Fruit fly (Drosophila melanogaster): ENCODE data around the gene Rpt2.

The Rpt2 gene

dm6 chr3R:23939921-23940839 is 8.8 kb upstream of the Rpt2 start (continued):
- TF ChIP-seq z (GFP tag; IDR thresholded peaks at IDR 0.05) (peak; percentile 64; the same call in 2 of the 3 replicates), NC2β (GFP tag; optimal IDR thresholded peaks at IDR 0.05) (peak; percentile 81), CG2875 (GFP tag; optimal IDR thresholded peaks at IDR 0.05) (peak; percentile 97), HLH4C (GFP tag; IDR thresholded peaks at IDR 0.05; ENCODE audit: partially characterized antibody) (no peak), nom (GFP tag; optimal IDR thresholded peaks at IDR 0.05) (peak; percentile 11), CG34376 (GFP tag; optimal IDR thresholded peaks at IDR 0.05) (peak; percentile 72), CG15011 (GFP tag; optimal IDR thresholded peaks at IDR 0.05) (peak; percentile 84), CG34224 (GFP tag; IDR thresholded peaks at IDR 0.05; ENCODE audit: partially characterized antibody) (0 out of 3 replicates have a peak, but pooled peaks have one; percentile 21), Six4 (GFP tag; optimal IDR thresholded peaks at IDR 0.05) (peak; percentile 68), hbn (GFP tag; IDR thresholded peaks at IDR 0.05; ENCODE audit: partially characterized antibody) (no peak), caup (GFP tag; optimal IDR thresholded peaks at IDR 0.05; ENCODE audit: severe bottlenecking) (peak; percentile 88), CG4404 (GFP tag; IDR thresholded peaks at IDR 0.05) (no peak), gcm (GFP tag; optimal IDR thresholded peaks at IDR 0.05) (peak; percentile 89), Drgx (GFP tag; IDR thresholded peaks at IDR 0.05) (peak; percentile 53), kni (GFP tag; optimal IDR thresholded peaks at IDR 0.05) (peak; percentile 98), CG12104 (GFP tag; optimal IDR thresholded peaks at IDR 0.05) (peak; percentile 76), Doc2 (GFP tag; IDR thresholded peaks at IDR 0.05) (no peak), CG1792 (GFP tag; optimal IDR thresholded peaks at IDR 0.05) (peak; percentile 62), sisA (GFP tag; IDR thresholded peaks at IDR 0.05) (no peak), esg (GFP tag; conservative IDR thresholded peaks at IDR 0.05) (no peak), CG15073 (GFP tag; optimal IDR thresholded peaks at IDR 0.05) (peak; percentile 37), Pdp1 (GFP tag; optimal IDR thresholded peaks at IDR 0.05) (peak; percentile 31 to 99), Spps (tag; optimal IDR thresholded peaks at IDR 0.05) (peak; percentile 75), CG17186 (GFP tag; optimal IDR thresholded peaks at IDR 0.05) (peak; percentile 39), al (GFP tag; IDR thresholded peaks at IDR 0.05) (no peak; the same call in 1 of the 2 replicates), Mes4 (GFP tag; optimal IDR thresholded peaks at IDR 0.05) (peak; percentile 66), CG4360 (GFP tag; IDR thresholded peaks at IDR 0.05) (peak; percentile 77), CG1603 (tag; optimal IDR thresholded peaks at IDR 0.05) (peak; percentile 86), CG6272 (GFP tag; IDR thresholded peaks at IDR 0.05) (no peak), NC2α (GFP tag; optimal IDR thresholded peaks at IDR 0.05) (peak; percentile 60), fu2 (GFP tag; optimal IDR thresholded peaks at IDR 0.05) (peak; percentile 4), Blimp-1 (GFP tag; optimal IDR thresholded peaks at IDR 0.05) (peak; percentile 87), Abd-B (GFP tag; optimal IDR thresholded peaks at IDR 0.05) (peak; percentile 8), Ets97D (GFP tag; optimal IDR thresholded peaks at IDR 0.05) (peak; percentile 36), Sry-β (GFP tag; optimal IDR thresholded peaks at IDR 0.05) (peak; percentile 64), CG14014 (GFP tag; IDR thresholded peaks at IDR 0.05) (peak; percentile 91; the same call in 1 of the 2 replicates), yki (optimal IDR thresholded peaks at IDR 0.05) (no peak), CG3065 (GFP tag; optimal IDR thresholded peaks at IDR 0.05) (peak; percentile 47), CG18476 (GFP tag; optimal IDR thresholded peaks at IDR 0.05) (peak; percentile 85), CoRest (tag; optimal IDR thresholded peaks at IDR 0.05) (peak; percentile 74), ttk (GFP tag; IDR thresholded peaks at IDR 0.05) (no peak), Meics (GFP tag; optimal IDR thresholded peaks at IDR 0.05) (peak; percentile 78), sima (GFP tag; optimal IDR thresholded peaks at IDR 0.05) (peak; percentile 58), crc (GFP tag; optimal IDR thresholded peaks at IDR 0.05) (no peak), Hr3 (GFP tag; optimal IDR thresholded peaks at IDR 0.05) (peak; percentile 28), CG16779 (GFP tag; IDR thresholded peaks at IDR 0.05) (0 out of 2 replicates have a peak, but pooled peaks have one; percentile 18), CG16815 (GFP tag; optimal IDR thresholded peaks at IDR 0.05) (peak; percentile 28), peb (GFP tag; IDR thresholded peaks at IDR 0.05) (peak; percentile 66)

Measured in whole organism, embryonic.